Worm (Caenorhabditis elegans): ENCODE measurements around the gene fbxa-10.

DNA sequence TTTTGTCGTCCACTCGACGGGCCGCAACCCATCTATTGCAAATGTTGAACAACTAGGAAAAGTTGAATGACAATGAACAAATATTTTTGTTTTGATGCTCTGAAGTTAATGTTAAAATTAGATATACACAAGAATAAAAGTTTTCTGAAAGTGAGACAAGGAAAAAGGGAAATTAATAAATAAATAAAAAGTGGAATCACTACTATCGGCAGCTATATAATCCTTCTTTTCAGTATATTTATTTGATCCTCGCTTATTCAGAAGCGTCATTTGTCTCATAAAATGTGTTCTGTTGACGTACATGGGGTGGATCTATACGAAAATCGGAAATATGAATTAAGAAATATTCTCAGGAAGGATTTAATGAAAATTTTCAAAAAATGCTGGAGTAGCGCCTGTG lies 26.0 kb upstream of the fbxa-10 start, which contains the start of gene pef-1:
- TF ChIP-seq snpc-4 (tag; optimal IDR thresholded peaks at IDR 0.05), result no peak
- TF ChIP-seq unc-120 (tag; optimal IDR thresholded peaks at IDR 0.05; ENCODE audit: poor library complexity, severe bottlenecking), result no peak
- TF ChIP-seq nhr-12 (tag; optimal IDR thresholded peaks at IDR 0.05), result no peak

All from whole organism, mixed stage, embryonic.